Worm (Caenorhabditis elegans): ENCODE measurements around the gene ced-9.

DNA sequence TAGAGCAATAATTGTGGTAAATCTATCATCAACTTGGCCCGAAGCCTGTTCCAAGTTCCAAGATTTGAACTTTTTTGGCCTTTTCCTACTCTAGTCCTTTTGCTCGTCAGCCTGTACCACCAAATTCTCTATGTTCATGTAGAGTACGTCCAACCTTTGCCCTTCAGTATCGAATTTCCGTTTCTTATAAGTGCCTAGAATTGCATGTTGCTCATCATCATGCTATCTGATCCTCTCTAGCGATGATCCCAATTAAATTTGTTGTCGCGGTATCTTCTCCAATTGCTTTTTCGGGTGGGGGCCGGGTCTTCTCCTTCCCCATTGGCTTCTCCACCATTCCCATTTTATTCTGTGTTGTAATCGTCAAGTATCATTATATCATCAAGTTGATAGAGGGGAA is 41.0 kb upstream of the ced-9 start:
- no peak for TF ChIP-seq sem-2 (GFP tag; optimal IDR thresholded peaks at IDR 0.05)
- no peak for TF ChIP-seq mab-5 (tag; optimal IDR thresholded peaks at IDR 0.05)
- no peak for TF ChIP-seq elt-3 (tag; optimal IDR thresholded peaks at IDR 0.05)
- no peak for TF ChIP-seq lin-13 (tag; optimal IDR thresholded peaks at IDR 0.05)
- no peak for TF ChIP-seq ztf-11 (tag; optimal IDR thresholded peaks at IDR 0.05)
- no peak for TF ChIP-seq snpc-4 (tag; optimal IDR thresholded peaks at IDR 0.05)
